Fruit fly (Drosophila melanogaster) whole organism, embryonic: ENCODE measurements around the gene CG18649.

ENCODE experiments used
- CG10321 ChIP-seq: fragments of 200-800 bp; sonication (Bioruptor generic); IDR thresholded peaks from 2 replicates; pipeline ENCODE4 v1.3.6; 2022; ENCODE audit warnings: missing biosample characterization, missing genetic modification characterization
- CG11456 ChIP-seq: fragments of 200-800 bp; sonication (Bioruptor generic); IDR thresholded peaks from 3 replicates; pipeline ENCODE4 v1.3.6; 2022; ENCODE audit warnings: missing biosample characterization, missing genetic modification characterization
- CG12155 ChIP-seq: fragments of 200-800 bp; sonication (Bioruptor generic); optimal IDR thresholded peaks from 3 replicates; lab custom pipeline; 2016; ENCODE audit warnings: missing biosample characterization, missing genetic modification characterization
- CG12219 ChIP-seq: fragments of 200-800 bp; sonication (Bioruptor generic); optimal IDR thresholded peaks from 3 replicates; lab custom pipeline; 2018; ENCODE audit warnings: missing biosample characterization, mild to moderate bottlenecking, missing genetic modification characterization
- CG14050 ChIP-seq: fragments of 200-800 bp; sonication (Bioruptor generic); IDR thresholded peaks from 3 replicates; pipeline ENCODE4 v1.3.6; 2022; ENCODE audit warnings: missing biosample characterization, missing genetic modification characterization
- CG14965 ChIP-seq: fragments of 200-800 bp; sonication (Bioruptor generic); optimal IDR thresholded peaks from 2 replicates; lab custom pipeline; 2016; ENCODE audit warnings: missing biosample characterization, missing genetic modification characterization, borderline replicate concordance
- CG16815 ChIP-seq: fragments of 200-800 bp; sonication (Bioruptor generic); optimal IDR thresholded peaks from 3 replicates; lab custom pipeline; 2017; ENCODE audit warnings: missing biosample characterization, mild to moderate bottlenecking, missing genetic modification characterization
- CG17385 ChIP-seq: fragments of 200-800 bp; sonication (Bioruptor generic); optimal IDR thresholded peaks from 3 replicates; lab custom pipeline; 2018; ENCODE audit warnings: missing biosample characterization, mild to moderate bottlenecking, missing genetic modification characterization
- CG18619 ChIP-seq: fragments of 200-800 bp; sonication (Bioruptor generic); optimal IDR thresholded peaks from 3 replicates; lab custom pipeline; 2017; ENCODE audit warnings: missing biosample characterization, mild to moderate bottlenecking, missing genetic modification characterization
- CG2116 ChIP-seq: fragments of 200-800 bp; sonication (Bioruptor generic); optimal IDR thresholded peaks from 3 replicates; lab custom pipeline; 2018; ENCODE audit warnings: missing biosample characterization, mild to moderate bottlenecking, missing genetic modification characterization
- CG2875 ChIP-seq: fragments of 200-800 bp; sonication (Bioruptor generic); optimal IDR thresholded peaks from 2 replicates; lab custom pipeline; 2017; ENCODE audit warnings: missing biosample characterization, mild to moderate bottlenecking, missing genetic modification characterization, missing genetic modification reagents
- CG30403 ChIP-seq: fragments of 200-800 bp; sonication (Bioruptor generic); optimal IDR thresholded peaks from 3 replicates; lab custom pipeline; 2016; ENCODE audit warnings: missing biosample characterization, missing genetic modification characterization
- CG6654 ChIP-seq: fragments of 200-800 bp; sonication (Bioruptor generic); optimal IDR thresholded peaks from 2 replicates; lab custom pipeline; 2017; ENCODE audit warnings: missing biosample characterization, mild to moderate bottlenecking, missing genetic modification characterization
- CG7357 ChIP-seq: fragments of 200-800 bp; sonication (Bioruptor generic); IDR thresholded peaks from 3 replicates; pipeline ENCODE4 v1.3.6; 2022; ENCODE audit warnings: missing biosample characterization, missing genetic modification characterization
- CG7963 ChIP-seq: fragments of 200-800 bp; sonication (Bioruptor generic); IDR thresholded peaks from 3 replicates; pipeline ENCODE4 v1.3.6; 2022; ENCODE audit warnings: missing biosample characterization, missing genetic modification characterization; ENCODE audit not compliant: partially characterized antibody
- CG8281 ChIP-seq: fragments of 200-800 bp; sonication (Bioruptor generic); optimal IDR thresholded peaks from 2 replicates; lab custom pipeline; 2018; ENCODE audit warnings: missing biosample characterization, mild to moderate bottlenecking, missing genetic modification characterization, moderate library complexity
- CG8359 ChIP-seq: fragments of 200-800 bp; sonication (Bioruptor generic); optimal IDR thresholded peaks from 2 replicates; lab custom pipeline; 2017; ENCODE audit warnings: missing biosample characterization, mild to moderate bottlenecking, missing genetic modification characterization, borderline replicate concordance
- CrebB ChIP-seq: fragments of 200-800 bp; sonication (Bioruptor generic); optimal IDR thresholded peaks from 3 replicates; lab custom pipeline; 2018; ENCODE audit warnings: missing biosample characterization, mild to moderate bottlenecking, missing genetic modification characterization
- Deaf1 ChIP-seq: fragments of 200-800 bp; optimal IDR thresholded peaks from 3 replicates; lab custom pipeline; 2019; ENCODE audit warnings: missing biosample characterization, mild to moderate bottlenecking, missing genetic modification characterization, moderate library complexity
- E2f1 ChIP-seq: fragments of 200-800 bp; sonication (Bioruptor generic); IDR thresholded peaks from 2 replicates; pipeline ENCODE4 v1.3.6; 2022; ENCODE audit warnings: missing biosample characterization, missing genetic modification characterization
- Eip74EF ChIP-seq, 2 experiments: fragments of 200-800 bp in 1 of 2; fragments of >200 bp in 1 of 2; sonication (Bioruptor generic) in 1 of 2; optimal IDR thresholded peaks; 2 replicates each; lab custom pipeline; 2017 to 2019; ENCODE audit warnings: missing biosample characterization in 2 of 2, missing genetic modification characterization in 2 of 2, mild to moderate bottlenecking in 1 of 2, moderate library complexity in 1 of 2
- Ets65A ChIP-seq: fragments of 200-800 bp; sonication (Bioruptor generic); peaks from one replicate; lab custom pipeline; 2016; ENCODE audit warnings: missing biosample characterization, missing genetic modification characterization
- Hmr ChIP-seq: fragments of 200-800 bp; sonication (Bioruptor generic); optimal IDR thresholded peaks from 3 replicates; lab custom pipeline; 2017; ENCODE audit warnings: mild to moderate bottlenecking, missing biosample characterization, missing genetic modification reagents, missing genetic modification characterization
- Lhr ChIP-seq: fragments of 200-800 bp; sonication (Bioruptor generic); optimal IDR thresholded peaks from 3 replicates; lab custom pipeline; 2017; ENCODE audit warnings: mild to moderate bottlenecking, missing biosample characterization, missing genetic modification reagents, missing genetic modification characterization
- Meics ChIP-seq: fragments of 200-800 bp; sonication (Bioruptor generic); optimal IDR thresholded peaks from 2 replicates; lab custom pipeline; 2017; ENCODE audit warnings: missing biosample characterization, mild to moderate bottlenecking, missing genetic modification characterization
- NC2β ChIP-seq: fragments of 200-800 bp; sonication (Bioruptor generic); optimal IDR thresholded peaks from 2 replicates; lab custom pipeline; 2016; ENCODE audit warnings: missing biosample characterization, missing genetic modification characterization
- Tbp ChIP-seq: fragments of >200 bp; optimal IDR thresholded peaks from 2 replicates; lab custom pipeline; 2018; ENCODE audit warnings: missing biosample characterization, missing genetic modification characterization
- ab ChIP-seq: fragments of 200-800 bp; sonication (Bioruptor generic); optimal IDR thresholded peaks from 2 replicates; lab custom pipeline; 2016; ENCODE audit warnings: missing biosample characterization, missing genetic modification characterization
- chinmo ChIP-seq: fragments of 200-800 bp; sonication (Bioruptor generic); IDR thresholded peaks from 4 replicates; pipeline ENCODE4 v1.3.6; 2022; ENCODE audit warnings: missing biosample characterization, missing genetic modification characterization; ENCODE audit not compliant: partially characterized antibody
- chm ChIP-seq: fragments of 200-800 bp; sonication (Bioruptor generic); IDR thresholded peaks from 2 replicates; pipeline ENCODE4 v1.3.6; 2022; ENCODE audit warnings: missing biosample characterization, missing genetic modification characterization
- dm ChIP-seq: fragments of 200-800 bp; sonication (Bioruptor generic); optimal IDR thresholded peaks from 3 replicates; lab custom pipeline; 2016; ENCODE audit warnings: missing biosample characterization, missing genetic modification characterization
- dmrt11E ChIP-seq: fragments of 200-800 bp; sonication (Bioruptor generic); optimal IDR thresholded peaks from 3 replicates; lab custom pipeline; 2018; ENCODE audit warnings: missing biosample characterization, mild to moderate bottlenecking, missing genetic modification characterization, moderate library complexity
- emc ChIP-seq: fragments of 200-800 bp; sonication (Bioruptor generic); optimal IDR thresholded peaks from 2 replicates; lab custom pipeline; 2016; ENCODE audit warnings: missing biosample characterization, missing genetic modification characterization
- fd64A ChIP-seq: fragments of 200-800 bp; sonication (Bioruptor generic); optimal IDR thresholded peaks from 3 replicates; lab custom pipeline; 2018; ENCODE audit warnings: missing biosample characterization, mild to moderate bottlenecking, missing genetic modification characterization
- fru ChIP-seq: fragments of >200 bp; optimal IDR thresholded peaks from 2 replicates; lab custom pipeline; 2017
- hb ChIP-seq: fragments of 200-800 bp; sonication (Bioruptor generic); IDR thresholded peaks from 3 replicates; pipeline ENCODE4 v1.3.6; 2022; ENCODE audit warnings: missing biosample characterization, missing genetic modification characterization; ENCODE audit not compliant: partially characterized antibody
- ind ChIP-seq: fragments of 200-800 bp; sonication (Bioruptor generic); optimal IDR thresholded peaks from 3 replicates; lab custom pipeline; 2016; ENCODE audit warnings: missing biosample characterization, missing genetic modification characterization
- kni ChIP-seq: fragments of 200-800 bp; sonication (Bioruptor generic); optimal IDR thresholded peaks from 3 replicates; lab custom pipeline; 2017; ENCODE audit warnings: mild to moderate bottlenecking, missing biosample characterization, missing genetic modification reagents, missing genetic modification characterization
- pzg ChIP-seq: fragments of 200-800 bp; sonication (Bioruptor generic); optimal IDR thresholded peaks from 3 replicates; lab custom pipeline; 2018; ENCODE audit warnings: missing biosample characterization, mild to moderate bottlenecking, missing genetic modification characterization, moderate library complexity
- sc ChIP-seq, 3 experiments: fragments of >200 bp in 2 of 3; fragments of 200-800 bp in 1 of 3; sonication (Bioruptor generic) in 1 of 3; optimal IDR thresholded peaks; 2 replicates in 2 of 3; 3 replicates in 1 of 3; lab custom pipeline; 2017; ENCODE audit warnings: mild to moderate bottlenecking in 1 of 3, missing biosample characterization in 1 of 3, missing genetic modification characterization in 1 of 3, missing genetic modification reagents in 1 of 3
- sens ChIP-seq: fragments of 200-800 bp; sonication (Bioruptor generic); peaks from one replicate; lab custom pipeline; 2016; ENCODE audit warnings: missing biosample characterization, missing genetic modification characterization
- sim ChIP-seq: fragments of 200-800 bp; sonication (Bioruptor generic); IDR thresholded peaks from 2 replicates; pipeline ENCODE4 v1.3.6; 2022; ENCODE audit warnings: missing biosample characterization, missing genetic modification characterization
- slou ChIP-seq: fragments of 200-800 bp; sonication (Bioruptor generic); optimal IDR thresholded peaks from 3 replicates; lab custom pipeline; 2016; ENCODE audit warnings: missing biosample characterization, missing genetic modification characterization
- stc ChIP-seq: fragments of 200-800 bp; sonication (Bioruptor generic); IDR thresholded peaks from 2 replicates; pipeline ENCODE4 v1.3.6; 2022; ENCODE audit warnings: missing biosample characterization, missing genetic modification characterization
- toy ChIP-seq: fragments of 200-800 bp; sonication (Bioruptor generic); IDR thresholded peaks from 2 replicates; pipeline ENCODE4 v1.3.6; 2022; ENCODE audit warnings: missing biosample characterization, missing genetic modification characterization
- ttk ChIP-seq: fragments of 200-800 bp; sonication (Bioruptor generic); IDR thresholded peaks from 2 replicates; pipeline ENCODE4 v2.1.2; 2022; ENCODE audit warnings: missing biosample characterization, missing genetic modification characterization
- z ChIP-seq: fragments of 200-800 bp; sonication (Bioruptor generic); IDR thresholded peaks from 3 replicates; pipeline ENCODE4 v1.3.6; 2022; ENCODE audit warnings: missing biosample characterization, missing genetic modification characterization
- zen2 ChIP-seq: fragments of 200-800 bp; sonication (Bioruptor generic); IDR thresholded peaks from 3 replicates; pipeline ENCODE4 v1.3.6; 2022; ENCODE audit warnings: missing biosample characterization, missing genetic modification characterization; ENCODE audit not compliant: partially characterized antibody

The CG18649 gene

DNA sequence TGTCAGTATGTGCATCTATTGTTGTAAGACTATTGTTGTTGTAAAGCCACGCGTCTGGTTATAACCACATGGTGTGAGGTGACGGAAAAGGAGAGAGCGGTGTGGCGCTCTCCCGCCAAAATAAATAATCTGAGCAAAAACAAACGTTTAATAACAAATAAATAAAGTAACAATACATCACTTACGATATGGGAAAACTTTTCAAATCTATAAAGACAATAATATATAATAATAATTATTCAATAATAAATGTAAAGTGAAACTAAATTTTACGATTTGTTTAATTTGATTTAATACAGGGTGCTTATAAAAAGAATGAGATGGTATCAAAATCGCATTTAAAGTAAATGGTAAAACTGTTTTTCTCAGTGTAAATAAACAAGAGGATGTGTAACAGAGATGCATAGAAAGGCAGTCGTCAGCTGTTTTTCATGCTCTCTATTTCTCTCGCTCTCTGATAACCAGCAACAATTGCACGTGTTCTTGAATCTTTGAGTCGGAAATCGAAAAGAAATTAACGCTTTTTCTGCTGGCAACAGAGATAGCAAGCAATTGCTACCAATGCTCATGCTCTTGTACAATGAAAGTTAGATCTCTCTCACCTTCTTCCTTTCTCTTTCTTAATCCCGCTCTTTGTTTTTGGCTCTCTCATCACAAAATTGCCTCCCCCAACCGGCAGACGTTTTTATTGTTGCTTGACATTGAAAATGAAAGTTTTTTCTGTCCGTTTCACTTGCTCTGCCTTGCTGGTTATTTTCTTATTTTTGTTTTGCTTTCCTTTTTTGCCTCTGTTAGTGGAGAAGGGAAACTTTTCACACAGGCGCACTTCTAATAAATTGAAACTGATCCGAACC is 45.0 kb upstream of the CG18649 start (continued):
- TF ChIP-seq dmrt11E (tag; lab: Kevin White, UChicago) (peak; percentile 84), kni (GFP tag; lab: Kevin White, UChicago) (peak; percentile 91), ind (GFP tag; lab: Kevin White, UChicago) (peak; percentile 84), Ets65A (GFP tag; lab: Kevin White, UChicago) (peak; percentile 52), emc (GFP tag; lab: Kevin White, UChicago) (no peak), CG18619 (GFP tag; lab: Kevin White, UChicago) (peak; percentile 61), CG30403 (GFP tag; lab: Kevin White, UChicago) (peak; percentile 85), ttk (GFP tag; lab: Robert Waterston, UW) (peak; percentile 84), CG8359 (GFP tag; lab: Kevin White, UChicago) (peak; percentile 61), CG8281 (tag; lab: Kevin White, UChicago) (peak; percentile 34), sens (GFP tag; lab: Kevin White, UChicago) (peak; percentile 92), CG16815 (GFP tag; lab: Kevin White, UChicago) (peak; percentile 47), CG10321 (GFP tag; lab: Robert Waterston, UW) (peak; percentile 68; the same call in 1 of the 2 replicates), dm (GFP tag; lab: Kevin White, UChicago) (no peak), sim (GFP tag; lab: Robert Waterston, UW) (peak; percentile 89), CG14050 (GFP tag; lab: Robert Waterston, UW) (peak; percentile 61; the same call in 2 of the 3 replicates), z (GFP tag; lab: Robert Waterston, UW) (no peak), CG2875 (GFP tag; lab: Kevin White, UChicago) (peak; percentile 87), CG11456 (peak; percentile 65), Hmr (GFP tag; lab: Kevin White, UChicago) (peak; percentile 86), sc (optimal IDR thresholded peaks at IDR 0.05; lab: Kevin White, UChicago) (no peak), sc (GFP tag; optimal IDR thresholded peaks at IDR 0.05; lab: Kevin White, UChicago) (peak; percentile 77), CG12219 (GFP tag; lab: Kevin White, UChicago) (peak; percentile 54), CG7357 (GFP tag; lab: Robert Waterston, UW) (peak; percentile 76), pzg (GFP tag; lab: Kevin White, UChicago) (no peak), fd64A (GFP tag; lab: Kevin White, UChicago) (no peak), CG2116 (GFP tag; lab: Kevin White, UChicago) (peak; percentile 76), Meics (peak; percentile 92), CG7963 (GFP tag; lab: Robert Waterston, UW) (no peak), slou (GFP tag; lab: Kevin White, UChicago) (no peak), E2f1 (GFP tag; lab: Robert Waterston, UW) (peak; percentile 93), Deaf1 (tag; lab: Kevin White, UChicago) (peak; percentile 66), chm (no peak), toy (GFP tag; lab: Robert Waterston, UW) (peak; percentile 39; the same call in 1 of the 2 replicates), CG6654 (peak; percentile 63), Lhr (GFP tag; lab: Kevin White, UChicago) (peak; percentile 38), chinmo (0 out of 4 replicates have a peak, but pooled peaks have one; percentile 20), hb (GFP tag; lab: Robert Waterston, UW) (no peak), NC2β (GFP tag; lab: Kevin White, UChicago) (no peak), CrebB (tag; lab: Kevin White, UChicago) (peak; percentile 50), Tbp (no peak), ab (GFP tag; lab: Kevin White, UChicago) (no peak), CG14965 (GFP tag; lab: Kevin White, UChicago) (peak; percentile 5), stc (GFP tag; lab: Robert Waterston, UW) (peak; percentile 93), fru (lab: Kevin White, UChicago) (no peak), CG12155 (GFP tag; lab: Kevin White, UChicago) (peak; percentile 38), zen2 (GFP tag; lab: Robert Waterston, UW) (no peak), Eip74EF (GFP tag; optimal IDR thresholded peaks at IDR 0.05; lab: Kevin White, UChicago) (peak in 1 of 2 experiments; percentile 90), CG17385 (GFP tag; lab: Kevin White, UChicago) (peak; percentile 82)
